Worm (Caenorhabditis elegans) whole organism, L2 larva: ENCODE results near the gene gta-1.

Experiments
- ama-1 ChIP-seq: fragments of 150-350 bp; optimal IDR thresholded peaks from 2 replicates; lab custom pipeline; 2018; ENCODE audit warnings: inconsistent platforms
- blmp-1 ChIP-seq: sonication (generic microtip); optimal IDR thresholded peaks from 2 replicates; lab custom pipeline; 2017; ENCODE audit warnings: missing genetic modification characterization, mild to moderate bottlenecking, missing compliant biosample characterization, antibody characterized with exemption, moderate library complexity; ENCODE audit not compliant: insufficient read depth
- egl-27 ChIP-seq: sonication (generic microtip); optimal IDR thresholded peaks from 3 replicates; lab custom pipeline; 2017; ENCODE audit warnings: missing biosample characterization, missing genetic modification reagents, missing genetic modification characterization
- fos-1 ChIP-seq: fragments of 150-350 bp; optimal IDR thresholded peaks from 2 replicates; lab custom pipeline; 2014; ENCODE audit warnings: missing biosample characterization, missing genetic modification characterization
- lin-11 ChIP-seq: fragments of 150-350 bp; sonication (generic microtip); optimal IDR thresholded peaks from 2 replicates; lab custom pipeline; 2014; ENCODE audit warnings: missing biosample characterization, missing genetic modification characterization, inconsistent platforms, mixed read lengths
- nhr-23 ChIP-seq: fragments of 150-350 bp; optimal IDR thresholded peaks from 2 replicates; lab custom pipeline; 2014; ENCODE audit warnings: missing biosample characterization, missing genetic modification reagents, missing genetic modification characterization
- ztf-4 ChIP-seq: fragments of 150-350 bp; optimal IDR thresholded peaks from 2 replicates; lab custom pipeline; 2014; ENCODE audit warnings: missing biosample characterization, missing genetic modification characterization

ce11 chrIV:10135817-10136216 lies 44.6 kb upstream of the gta-1 start, which contains the start of gene K08F4.5:
- TF ChIP-seq nhr-23 (tag; lab: Kevin White, UChicago) (no peak), egl-27 (no peak), fos-1 (tag; lab: Kevin White, UChicago) (no peak), lin-11 (tag; lab: Kevin White, UChicago) (no peak), ztf-4 (tag; lab: Kevin White, UChicago) (no peak), ama-1 (lab: Kevin White, UChicago) (no peak), blmp-1 (no peak)
